Worm (Caenorhabditis elegans): ENCODE results near the gene T25B9.8.
A peak's percentile ranks its signal among the peaks of the same experiment; 100 is the strongest.

ce11 chrIV:10734527-10735436 is 33.2 kb downstream of the T25B9.8 start, which contains the start of the genes orc-5 and cyb-1:
- TF ChIP-seq unc-62 (GFP tag; optimal IDR thresholded peaks at IDR 0.05) (no peak), nhr-43 (tag; optimal IDR thresholded peaks at IDR 0.05; ENCODE audit: poor library complexity, severe bottlenecking) (peak; percentile 42), mdl-1 (tag; optimal IDR thresholded peaks at IDR 0.05) (no peak), ztf-11 (tag; optimal IDR thresholded peaks at IDR 0.05) (no peak), ztf-4 (tag; optimal IDR thresholded peaks at IDR 0.05) (no peak), nhr-77 (tag; optimal IDR thresholded peaks at IDR 0.05) (no peak), ceh-28 (tag; optimal IDR thresholded peaks at IDR 0.05) (no peak), ceh-82 (tag; optimal IDR thresholded peaks at IDR 0.05) (no peak), skn-1 (tag; optimal IDR thresholded peaks at IDR 0.05) (peak; percentile 63), zag-1 (tag; optimal IDR thresholded peaks at IDR 0.05) (no peak), fos-1 (tag; optimal IDR thresholded peaks at IDR 0.05) (no peak), nhr-76 (tag; optimal IDR thresholded peaks at IDR 0.05) (no peak), snpc-4 (tag; optimal IDR thresholded peaks at IDR 0.05) (peak; percentile 16), nhr-237 (tag; optimal IDR thresholded peaks at IDR 0.05) (no peak)

Measured in whole organism, L3 larva.